Fruit fly (Drosophila melanogaster): ENCODE measurements around the gene Acbp3.

The Acbp3 gene

DNA sequence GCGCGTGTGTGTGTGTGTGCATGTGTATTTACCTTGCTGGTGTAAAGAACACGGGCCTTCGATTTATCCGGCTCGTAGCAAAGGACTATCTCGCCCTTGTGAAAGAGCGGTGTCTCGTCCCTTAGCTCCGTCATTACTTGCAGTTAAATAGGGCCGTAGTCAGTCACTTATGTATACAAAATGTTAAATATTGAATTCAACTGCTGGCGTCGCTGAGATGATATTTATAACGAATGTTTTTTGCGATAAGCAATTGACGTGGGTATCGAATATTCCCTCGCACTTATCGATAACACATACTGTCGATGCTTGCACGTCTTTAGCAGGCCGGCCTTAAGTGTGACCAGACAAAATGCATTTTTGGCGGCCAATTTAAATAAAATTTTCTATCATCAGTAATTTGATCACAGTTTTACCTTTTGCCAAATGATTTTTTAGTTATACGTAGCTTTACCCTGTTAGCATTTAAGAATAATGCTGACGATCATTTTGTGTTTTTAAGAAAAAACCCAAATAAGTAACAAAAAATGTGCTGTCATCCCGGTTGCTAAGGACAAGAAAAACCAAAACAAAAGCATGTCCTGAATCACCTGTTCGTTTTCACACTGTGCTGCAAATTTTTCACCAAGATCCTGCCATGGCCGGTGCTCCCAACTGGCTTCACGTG, 5.3 kb upstream of the Acbp3 start, which contains the start of the genes msl-3 and BBS1 (continued):
- TF ChIP-seq Fer1 (GFP tag; optimal IDR thresholded peaks at IDR 0.05) (peak; percentile 33), grau (tag; optimal IDR thresholded peaks at IDR 0.05) (no peak), HLH4C (GFP tag; IDR thresholded peaks at IDR 0.05; ENCODE audit: partially characterized antibody) (peak; percentile 81), CG12942 (GFP tag; optimal IDR thresholded peaks at IDR 0.05) (no peak), CG17186 (GFP tag; optimal IDR thresholded peaks at IDR 0.05) (peak; percentile 39), Lhr (GFP tag; optimal IDR thresholded peaks at IDR 0.05) (peak; percentile 28), phol (tag; optimal IDR thresholded peaks at IDR 0.05) (peak; percentile 28), fd96Cb (tag; optimal IDR thresholded peaks at IDR 0.05) (no peak), Rfx (GFP tag; IDR thresholded peaks at IDR 0.05) (0 out of 2 replicates have a peak, but pooled peaks have one; percentile 4), zen2 (GFP tag; IDR thresholded peaks at IDR 0.05; ENCODE audit: partially characterized antibody) (peak; percentile 22; the same call in 1 of the 3 replicates), CG16813 (GFP tag; IDR thresholded peaks at IDR 0.05; ENCODE audit: partially characterized antibody) (peak; percentile 71), Dp (GFP tag; optimal IDR thresholded peaks at IDR 0.05) (peak; percentile 95), crp (GFP tag; optimal IDR thresholded peaks at IDR 0.05) (no peak), trem (tag; optimal IDR thresholded peaks at IDR 0.05) (peak; percentile 76), CG10979 (tag; optimal IDR thresholded peaks at IDR 0.05) (peak; percentile 14), CG9215 (GFP tag; IDR thresholded peaks at IDR 0.05) (no peak), knrl (GFP tag; IDR thresholded peaks at IDR 0.05; ENCODE audit: partially characterized antibody) (peak; percentile 59), CG12299 (tag; optimal IDR thresholded peaks at IDR 0.05) (peak; percentile 51), Myb (GFP tag; optimal IDR thresholded peaks at IDR 0.05) (peak; percentile 84), eve (GFP tag; optimal IDR thresholded peaks at IDR 0.05) (no peak), Dref (GFP tag; IDR thresholded peaks at IDR 0.05) (peak; percentile 96), CG34376 (GFP tag; optimal IDR thresholded peaks at IDR 0.05) (peak; percentile 7), pan (optimal IDR thresholded peaks at IDR 0.05) (no peak), pan (GFP tag; optimal IDR thresholded peaks at IDR 0.05 in 1 of 2, IDR thresholded peaks at IDR 0.05 in 1 of 2) (no peak), CHES-1-like (GFP tag; optimal IDR thresholded peaks at IDR 0.05) (peak; percentile 42), CG2129 (GFP tag; IDR thresholded peaks at IDR 0.05; ENCODE audit: partially characterized antibody) (peak; percentile 29; the same call in 1 of the 2 replicates), CG33213 (GFP tag; optimal IDR thresholded peaks at IDR 0.05) (peak; percentile 40), CG6791 (GFP tag; IDR thresholded peaks at IDR 0.05; ENCODE audit: partially characterized antibody) (peak; percentile 72; the same call in 2 of the 3 replicates), gfzf (GFP tag; optimal IDR thresholded peaks at IDR 0.05) (peak; percentile 49), CG14860 (GFP tag; IDR thresholded peaks at IDR 0.05; ENCODE audit: partially characterized antibody) (peak; percentile 60; the same call in 2 of the 3 replicates), Chrac-16 (GFP tag; optimal IDR thresholded peaks at IDR 0.05) (no peak), CTCF (GFP tag; optimal IDR thresholded peaks at IDR 0.05) (peak; percentile 4), MESR4 (GFP tag; optimal IDR thresholded peaks at IDR 0.05) (peak; percentile 86), CG1024 (GFP tag; IDR thresholded peaks at IDR 0.05) (no peak), hth (optimal IDR thresholded peaks at IDR 0.05) (no peak), sob (GFP tag; IDR thresholded peaks at IDR 0.05) (peak; percentile 33; the same call in 1 of the 2 replicates), CG15601 (tag; optimal IDR thresholded peaks at IDR 0.05) (peak; percentile 66), Opbp (GFP tag; IDR thresholded peaks at IDR 0.05; ENCODE audit: partially characterized antibody) (peak; percentile 74), Scr (GFP tag; IDR thresholded peaks at IDR 0.05; ENCODE audit: partially characterized antibody) (peak; percentile 65), CG13287 (GFP tag; IDR thresholded peaks at IDR 0.05; ENCODE audit: partially characterized antibody) (peak; percentile 82), Doc3 (GFP tag; IDR thresholded peaks at IDR 0.05; ENCODE audit: partially characterized antibody) (peak; percentile 51; the same call in 1 of the 3 replicates), Ets97D (GFP tag; optimal IDR thresholded peaks at IDR 0.05) (peak; percentile 23), Adf1 (GFP tag; IDR thresholded peaks at IDR 0.05) (peak; percentile 21; the same call in 1 of the 2 replicates), CG11560 (tag; IDR thresholded peaks at IDR 0.05) (peak; percentile 99), chinmo (GFP tag; IDR thresholded peaks at IDR 0.05; ENCODE audit: partially characterized antibody) (no peak), tna (GFP tag; IDR thresholded peaks at IDR 0.05; ENCODE audit: partially characterized antibody) (peak; percentile 54), E2f2 (GFP tag; IDR thresholded peaks at IDR 0.05) (peak; percentile 96), HmgZ (tag; optimal IDR thresholded peaks at IDR 0.05) (peak; percentile 40)

Measured in whole organism, embryonic.